Fruit fly (Drosophila melanogaster) whole organism, embryonic: Measurements from ENCODE around the gene VhaAC45RP.

Experiments used
- Antp ChIP-seq: fragments of 200-800 bp; sonication (Bioruptor generic); optimal IDR thresholded peaks from 3 replicates; lab custom pipeline; 2016; ENCODE audit warnings: missing biosample characterization, missing genetic modification characterization
- Asciz ChIP-seq: fragments of 200-800 bp; sonication (Bioruptor generic); optimal IDR thresholded peaks from 2 replicates; lab custom pipeline; 2017; ENCODE audit warnings: missing biosample characterization, mild to moderate bottlenecking, missing genetic modification characterization, missing genetic modification reagents
- Atf3 ChIP-seq: fragments of 200-800 bp; sonication (Bioruptor generic); optimal IDR thresholded peaks from 3 replicates; lab custom pipeline; 2016; ENCODE audit warnings: missing biosample characterization, missing genetic modification characterization
- Bgb ChIP-seq: fragments of 200-800 bp; sonication (Bioruptor generic); IDR thresholded peaks from 2 replicates; pipeline ENCODE4 v1.3.6; 2022; ENCODE audit warnings: missing biosample characterization, missing genetic modification characterization; ENCODE audit not compliant: partially characterized antibody
- CG10267 ChIP-seq: fragments of 200-800 bp; sonication (Bioruptor generic); optimal IDR thresholded peaks from 2 replicates; lab custom pipeline; 2018; ENCODE audit warnings: missing biosample characterization, mild to moderate bottlenecking, missing genetic modification characterization, moderate library complexity
- CG10431 ChIP-seq: fragments of 200-800 bp; sonication (Bioruptor generic); optimal IDR thresholded peaks from 3 replicates; lab custom pipeline; 2018; ENCODE audit warnings: missing biosample characterization, mild to moderate bottlenecking, missing genetic modification characterization
- CG11456 ChIP-seq: fragments of 200-800 bp; sonication (Bioruptor generic); IDR thresholded peaks from 3 replicates; pipeline ENCODE4 v1.3.6; 2022; ENCODE audit warnings: missing biosample characterization, missing genetic modification characterization
- CG12155 ChIP-seq: fragments of 200-800 bp; sonication (Bioruptor generic); optimal IDR thresholded peaks from 3 replicates; lab custom pipeline; 2016; ENCODE audit warnings: missing biosample characterization, missing genetic modification characterization
- CG12391 ChIP-seq: fragments of 200-800 bp; sonication (Bioruptor generic); optimal IDR thresholded peaks from 3 replicates; lab custom pipeline; 2018; ENCODE audit warnings: missing biosample characterization, mild to moderate bottlenecking, missing genetic modification characterization, moderate library complexity
- CG14014 ChIP-seq: fragments of 200-800 bp; sonication (Bioruptor generic); IDR thresholded peaks from 2 replicates; pipeline ENCODE4 v1.3.6; 2022; ENCODE audit warnings: missing biosample characterization, missing genetic modification characterization
- CG14710 ChIP-seq: fragments of 200-800 bp; sonication (Bioruptor generic); optimal IDR thresholded peaks from 3 replicates; lab custom pipeline; 2019; ENCODE audit warnings: missing biosample characterization, mild to moderate bottlenecking, missing genetic modification characterization, moderate library complexity
- CG15696 ChIP-seq: fragments of 200-800 bp; sonication (Bioruptor generic); optimal IDR thresholded peaks from 2 replicates; lab custom pipeline; 2019; ENCODE audit warnings: missing biosample characterization, mild to moderate bottlenecking, missing genetic modification characterization, moderate library complexity
- CG16813 ChIP-seq: fragments of 200-800 bp; sonication (Bioruptor generic); IDR thresholded peaks from 3 replicates; pipeline ENCODE4 v1.3.6; 2022; ENCODE audit warnings: missing biosample characterization, missing genetic modification characterization; ENCODE audit not compliant: partially characterized antibody
- CG1792 ChIP-seq: fragments of 200-800 bp; sonication (Bioruptor generic); optimal IDR thresholded peaks from 2 replicates; lab custom pipeline; 2016; ENCODE audit warnings: missing biosample characterization, missing genetic modification characterization
- CG2129 ChIP-seq: fragments of 200-800 bp; sonication (Bioruptor generic); IDR thresholded peaks from 2 replicates; pipeline ENCODE4 v1.3.6; 2022; ENCODE audit warnings: missing biosample characterization, missing genetic modification characterization; ENCODE audit not compliant: partially characterized antibody
- CG4404 ChIP-seq: fragments of 200-800 bp; sonication (Bioruptor generic); IDR thresholded peaks from 2 replicates; pipeline ENCODE4 v1.3.6; 2022; ENCODE audit warnings: missing biosample characterization, missing genetic modification characterization
- CG8388 ChIP-seq: fragments of 200-800 bp; sonication (Bioruptor generic); optimal IDR thresholded peaks from 2 replicates; lab custom pipeline; 2019; ENCODE audit warnings: missing biosample characterization, mild to moderate bottlenecking, missing genetic modification characterization, moderate library complexity
- CG8944 ChIP-seq: fragments of 200-800 bp; sonication (Bioruptor generic); optimal IDR thresholded peaks from 3 replicates; lab custom pipeline; 2016; ENCODE audit warnings: missing biosample characterization, missing genetic modification characterization
- CG9215 ChIP-seq: fragments of 200-800 bp; sonication (Bioruptor generic); IDR thresholded peaks from 2 replicates; pipeline ENCODE4 v1.3.6; 2022; ENCODE audit warnings: missing biosample characterization, missing genetic modification characterization
- CkIIα-i1 ChIP-seq: fragments of 200-800 bp; sonication (Bioruptor generic); IDR thresholded peaks from 2 replicates; pipeline ENCODE4 v1.3.6; 2022; ENCODE audit warnings: missing biosample characterization, missing genetic modification characterization
- Dref ChIP-seq: fragments of 200-800 bp; sonication (Bioruptor generic); IDR thresholded peaks from 2 replicates; pipeline ENCODE4 v1.3.6; 2022; ENCODE audit warnings: missing biosample characterization, missing genetic modification characterization
- Eip74EF ChIP-seq, 2 experiments: fragments of 200-800 bp in 1 of 2; fragments of >200 bp in 1 of 2; sonication (Bioruptor generic) in 1 of 2; optimal IDR thresholded peaks; 2 replicates each; lab custom pipeline; 2017 to 2019; ENCODE audit warnings: missing biosample characterization in 2 of 2, missing genetic modification characterization in 2 of 2, mild to moderate bottlenecking in 1 of 2, moderate library complexity in 1 of 2
- Fer1 ChIP-seq: fragments of 200-800 bp; sonication (Bioruptor generic); optimal IDR thresholded peaks from 2 replicates; lab custom pipeline; 2017; ENCODE audit warnings: missing biosample characterization, mild to moderate bottlenecking, missing genetic modification characterization
- H2.0 ChIP-seq: fragments of 200-800 bp; sonication (Bioruptor generic); IDR thresholded peaks from 2 replicates; pipeline ENCODE4 v1.3.6; 2022; ENCODE audit warnings: missing biosample characterization, missing genetic modification characterization
- HLH4C ChIP-seq: fragments of 200-800 bp; sonication (Bioruptor generic); IDR thresholded peaks from 3 replicates; pipeline ENCODE4 v1.3.6; 2022; ENCODE audit warnings: missing biosample characterization, missing genetic modification characterization; ENCODE audit not compliant: partially characterized antibody
- HmgD ChIP-seq: fragments of 200-800 bp; sonication (Bioruptor generic); optimal IDR thresholded peaks from 3 replicates; lab custom pipeline; 2016; ENCODE audit warnings: missing biosample characterization, missing genetic modification characterization
- Hr3 ChIP-seq: fragments of 200-800 bp; sonication (Bioruptor generic); optimal IDR thresholded peaks from 3 replicates; lab custom pipeline; 2016; ENCODE audit warnings: missing biosample characterization, missing genetic modification characterization
- MESR4 ChIP-seq: fragments of 200-800 bp; sonication (Bioruptor generic); optimal IDR thresholded peaks from 2 replicates; lab custom pipeline; 2018; ENCODE audit warnings: missing biosample characterization, mild to moderate bottlenecking, missing genetic modification characterization, moderate library complexity
- Mes4 ChIP-seq: fragments of 200-800 bp; sonication (Bioruptor generic); optimal IDR thresholded peaks from 2 replicates; lab custom pipeline; 2016; ENCODE audit warnings: missing biosample characterization, missing genetic modification characterization
- Neu2 ChIP-seq: fragments of 200-800 bp; sonication (Bioruptor generic); optimal IDR thresholded peaks from 3 replicates; lab custom pipeline; 2016; ENCODE audit warnings: missing biosample characterization, missing genetic modification characterization, borderline replicate concordance
- Sin3A ChIP-seq: fragments of >200 bp; optimal IDR thresholded peaks from 2 replicates; lab custom pipeline; 2018
- chif ChIP-seq, 2 experiments: fragments of 200-800 bp; sonication (Bioruptor generic); optimal IDR thresholded peaks; 3 replicates each; lab custom pipeline; 2016; ENCODE audit warnings: missing biosample characterization in 2 of 2, missing genetic modification characterization in 2 of 2
- chn ChIP-seq: fragments of 200-800 bp; sonication (Bioruptor generic); optimal IDR thresholded peaks from 2 replicates; lab custom pipeline; 2016; ENCODE audit warnings: missing biosample characterization, missing genetic modification characterization
- crol ChIP-seq: fragments of 200-800 bp; sonication (Bioruptor generic); IDR thresholded peaks from 2 replicates; pipeline ENCODE4 v1.3.6; 2022; ENCODE audit warnings: missing biosample characterization, missing genetic modification characterization
- fd96Cb ChIP-seq: fragments of 200-800 bp; sonication (Bioruptor generic); optimal IDR thresholded peaks from 2 replicates; lab custom pipeline; 2018; ENCODE audit warnings: missing biosample characterization, mild to moderate bottlenecking, missing genetic modification characterization, moderate library complexity
- gt ChIP-seq: fragments of 200-800 bp; sonication (Bioruptor generic); IDR thresholded peaks from 2 replicates; pipeline ENCODE4 v1.3.6; 2022; ENCODE audit warnings: missing biosample characterization, missing genetic modification characterization
- her ChIP-seq: fragments of 200-800 bp; sonication (Bioruptor generic); optimal IDR thresholded peaks from 2 replicates; lab custom pipeline; 2016; ENCODE audit warnings: missing biosample characterization, missing genetic modification characterization
- inv ChIP-seq: fragments of 200-800 bp; sonication (Bioruptor generic); IDR thresholded peaks from 2 replicates; pipeline ENCODE4 v1.3.6; 2022; ENCODE audit warnings: missing biosample characterization, missing genetic modification characterization; ENCODE audit not compliant: partially characterized antibody
- jumu ChIP-seq: fragments of 200-800 bp; sonication (Bioruptor generic); optimal IDR thresholded peaks from 3 replicates; lab custom pipeline; 2016; ENCODE audit warnings: missing biosample characterization, missing genetic modification characterization
- kni ChIP-seq: fragments of 200-800 bp; sonication (Bioruptor generic); optimal IDR thresholded peaks from 3 replicates; lab custom pipeline; 2017; ENCODE audit warnings: mild to moderate bottlenecking, missing biosample characterization, missing genetic modification reagents, missing genetic modification characterization
- lola ChIP-seq, 3 experiments: fragments of >200 bp in 2 of 3; fragments of 200-800 bp in 1 of 3; sonication (Bioruptor generic) in 1 of 3; optimal IDR thresholded peaks; 2 replicates each; lab custom pipeline; 2017 to 2019; ENCODE audit warnings: missing biosample characterization in 3 of 3, missing genetic modification characterization in 3 of 3, mild to moderate bottlenecking in 1 of 3, moderate library complexity in 1 of 3
- pb ChIP-seq: fragments of 200-800 bp; sonication (Bioruptor generic); optimal IDR thresholded peaks from 3 replicates; lab custom pipeline; 2016; ENCODE audit warnings: missing biosample characterization, missing genetic modification characterization
- pho ChIP-seq: fragments of 200-800 bp; sonication (Bioruptor generic); optimal IDR thresholded peaks from 2 replicates; lab custom pipeline; 2016; ENCODE audit warnings: missing biosample characterization, missing genetic modification characterization
- ranshi ChIP-seq: fragments of 200-800 bp; sonication (Bioruptor generic); IDR thresholded peaks from 2 replicates; pipeline ENCODE4 v1.3.6; 2022; ENCODE audit warnings: missing biosample characterization, missing genetic modification characterization
- run ChIP-seq: fragments of 200-800 bp; sonication (Bioruptor generic); optimal IDR thresholded peaks from 3 replicates; lab custom pipeline; 2018; ENCODE audit warnings: missing biosample characterization, mild to moderate bottlenecking, missing genetic modification characterization
- sens-2 ChIP-seq: fragments of 200-800 bp; sonication (Bioruptor generic); IDR thresholded peaks from 2 replicates; pipeline ENCODE4 v1.3.6; 2022; ENCODE audit warnings: missing biosample characterization, missing genetic modification characterization
- ttk ChIP-seq: fragments of 200-800 bp; sonication (Bioruptor generic); IDR thresholded peaks from 2 replicates; pipeline ENCODE4 v2.1.2; 2022; ENCODE audit warnings: missing biosample characterization, missing genetic modification characterization
- zen ChIP-seq: fragments of 200-800 bp; sonication (Bioruptor generic); optimal IDR thresholded peaks from 3 replicates; lab custom pipeline; 2018; ENCODE audit warnings: missing biosample characterization, mild to moderate bottlenecking, missing genetic modification characterization, moderate library complexity

The VhaAC45RP gene

DNA sequence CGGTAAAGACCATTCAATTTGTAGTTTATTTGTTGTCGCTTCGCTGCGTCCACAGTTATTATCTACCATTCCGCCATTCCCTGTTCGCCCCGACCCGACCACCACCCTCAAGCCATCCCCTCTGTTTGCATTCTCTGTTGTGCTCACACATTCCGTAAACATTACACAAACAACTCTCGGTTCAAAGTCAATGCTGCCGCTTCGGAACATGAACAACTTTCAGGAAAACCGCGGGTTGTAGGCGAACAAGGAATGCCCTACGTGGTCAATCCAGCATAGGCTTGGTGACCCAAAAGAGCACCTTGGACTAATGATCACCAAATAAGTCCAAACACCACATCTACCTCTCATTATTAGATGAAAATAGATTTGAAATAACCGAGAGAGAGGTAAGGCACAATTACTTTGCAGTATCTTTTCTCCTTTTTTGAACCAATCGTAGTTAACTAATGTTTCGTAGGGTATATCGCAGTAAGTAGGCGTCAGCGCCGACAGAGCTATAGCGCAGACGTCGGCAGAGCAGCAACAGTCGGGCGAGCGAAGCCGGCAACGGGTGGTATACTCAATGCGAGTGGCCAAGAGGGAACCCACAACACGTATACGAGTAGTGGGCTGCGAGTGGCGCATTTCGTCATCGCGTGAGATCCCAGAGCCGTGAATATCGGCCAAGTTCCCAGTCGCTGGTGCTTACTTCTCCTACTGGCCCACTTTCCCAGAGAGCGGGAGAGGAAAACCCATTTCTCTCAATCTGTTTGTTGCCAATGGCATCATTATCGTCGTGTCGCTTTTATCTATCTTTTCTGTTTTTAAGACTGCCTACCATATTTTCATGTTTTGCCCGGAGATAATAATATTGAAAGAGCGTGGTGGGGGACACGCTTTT lies 37.1 kb upstream of the VhaAC45RP start (continued):
- TF ChIP-seq Antp (GFP tag; lab: Kevin White, UChicago) (peak; percentile 99), Sin3A (no peak), Dref (GFP tag; lab: Robert Waterston, UW) (no peak), MESR4 (GFP tag; lab: Kevin White, UChicago) (no peak), CG15696 (tag; lab: Kevin White, UChicago) (peak; percentile 80), run (peak; percentile 94), CG8388 (GFP tag; lab: Kevin White, UChicago) (peak; percentile 88), CG12391 (tag; lab: Kevin White, UChicago) (peak; percentile 91), inv (GFP tag; lab: Robert Waterston, UW) (no peak), Fer1 (peak; percentile 98), CG4404 (GFP tag; lab: Robert Waterston, UW) (peak; percentile 89), CG16813 (GFP tag; lab: Robert Waterston, UW) (no peak), kni (peak; percentile 90), gt (GFP tag; lab: Robert Waterston, UW) (peak; percentile 78), ranshi (GFP tag; lab: Robert Waterston, UW) (peak; percentile 98), chn (GFP tag; lab: Kevin White, UChicago) (peak; percentile 93), chif (GFP tag; optimal IDR thresholded peaks at IDR 0.05; lab: Kevin White, UChicago) (peak; percentile 93 to 98), CG1792 (peak; percentile 98), pho (GFP tag; lab: Kevin White, UChicago) (peak; percentile 95), Mes4 (GFP tag; lab: Kevin White, UChicago) (peak; percentile 91), lola (GFP tag; optimal IDR thresholded peaks at IDR 0.05; lab: Kevin White, UChicago) (peak in 1 of 3 experiments; percentile 81), fd96Cb (tag; lab: Kevin White, UChicago) (peak; percentile 97), Atf3 (peak; percentile 85), HLH4C (GFP tag; lab: Robert Waterston, UW) (0 out of 3 replicates have a peak, but pooled peaks have one; percentile 29), Asciz (GFP tag; lab: Kevin White, UChicago) (peak; percentile 95), ttk (GFP tag; lab: Robert Waterston, UW) (peak; percentile 95), crol (peak; percentile 100), her (peak; percentile 96), Eip74EF (GFP tag; optimal IDR thresholded peaks at IDR 0.05; lab: Kevin White, UChicago) (peak in 1 of 2 experiments; percentile 97), CG14014 (GFP tag; lab: Robert Waterston, UW) (peak; percentile 97), CG10431 (GFP tag; lab: Kevin White, UChicago) (peak; percentile 42), HmgD (GFP tag; lab: Kevin White, UChicago) (peak; percentile 94), pb (peak; percentile 99), CG12155 (GFP tag; lab: Kevin White, UChicago) (peak; percentile 89), zen (tag; lab: Kevin White, UChicago) (peak; percentile 90), CkIIα-i1 (GFP tag; lab: Robert Waterston, UW) (peak; percentile 88), CG2129 (GFP tag; lab: Robert Waterston, UW) (no peak), CG9215 (peak; percentile 90), H2.0 (GFP tag; lab: Robert Waterston, UW) (peak; percentile 85), CG11456 (GFP tag; lab: Robert Waterston, UW) (peak; percentile 91), CG10267 (tag; lab: Kevin White, UChicago) (peak; percentile 91), Neu2 (GFP tag; lab: Kevin White, UChicago) (peak; percentile 92), jumu (peak; percentile 97), Bgb (GFP tag; lab: Robert Waterston, UW) (no peak), CG14710 (peak; percentile 95), Hr3 (GFP tag; lab: Kevin White, UChicago) (peak; percentile 92), sens-2 (peak; percentile 94), CG8944 (peak; percentile 98)
